Worm (Caenorhabditis elegans): ENCODE results near the gene rpn-13.

The rpn-13 gene

DNA sequence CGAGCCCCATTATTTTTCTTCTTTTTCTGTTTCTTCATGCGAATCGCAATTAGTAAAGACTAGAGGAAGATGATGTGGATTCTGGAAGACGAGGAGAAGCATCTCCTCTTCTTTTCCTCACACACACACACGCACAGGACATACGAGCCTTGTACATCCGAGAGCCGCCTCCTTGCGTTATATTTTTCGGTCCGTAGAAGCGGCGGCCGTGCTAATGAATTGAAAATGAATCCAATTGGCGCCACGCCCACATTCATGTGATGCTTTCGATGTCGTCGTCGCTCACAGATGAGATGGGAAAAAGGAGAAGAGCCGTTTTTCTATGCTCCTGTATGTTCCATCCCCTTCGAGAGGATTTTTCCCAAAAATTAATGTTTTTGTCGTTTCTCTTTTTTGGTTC, 9.7 kb upstream of the rpn-13 start:
- TF ChIP-seq zfh-2 (GFP tag; conservative IDR thresholded peaks at IDR 0.05) (0 out of 2 replicates have a peak, but pooled peaks have one; percentile 19), lin-54 (GFP tag; optimal IDR thresholded peaks at IDR 0.05) (no peak)

ce11 chrIII:6350424-6350823, 8.7 kb upstream of the rpn-13 start:
- TF ChIP-seq ekl-4 (GFP tag; IDR thresholded peaks at IDR 0.05): no peak
- TF ChIP-seq dpff-1 (tag; optimal IDR thresholded peaks at IDR 0.05): no peak
- TF ChIP-seq F39B2.1 (GFP tag; IDR thresholded peaks at IDR 0.05): no peak
- no peak for TF ChIP-seq snpc-3.4 (tag; optimal IDR thresholded peaks at IDR 0.05)
- TF ChIP-seq mcd-1 (GFP tag; IDR thresholded peaks at IDR 0.05): no peak
- no peak for TF ChIP-seq snpc-1.1 (tag; optimal IDR thresholded peaks at IDR 0.05; ENCODE audit: insufficient read depth)
- no peak for TF ChIP-seq nhr-27 (tag; optimal IDR thresholded peaks at IDR 0.05)
- TF ChIP-seq sptf-2 (GFP tag; optimal IDR thresholded peaks at IDR 0.05): no peak
- no peak for TF ChIP-seq nfya-1 (tag; optimal IDR thresholded peaks at IDR 0.05; ENCODE audit: borderline replicate concordance, insufficient read depth)
- no peak for TF ChIP-seq ceh-40 (GFP tag; IDR thresholded peaks at IDR 0.05)
- no peak for TF ChIP-seq ztf-26 (tag; optimal IDR thresholded peaks at IDR 0.05)
- TF ChIP-seq madf-3 (GFP tag; IDR thresholded peaks at IDR 0.05): no peak
- TF ChIP-seq snpc-4 (GFP tag; optimal IDR thresholded peaks at IDR 0.05): no peak
- no peak for TF ChIP-seq snpc-4 (tag; optimal IDR thresholded peaks at IDR 0.05)
- no peak for TF ChIP-seq attf-5 (GFP tag; optimal IDR thresholded peaks at IDR 0.05)
- no peak for TF ChIP-seq madf-6 (GFP tag; IDR thresholded peaks at IDR 0.05)
- no peak for TF ChIP-seq athp-1 (tag; optimal IDR thresholded peaks at IDR 0.05)

- TF ChIP-seq K12H6.12 (tag; optimal IDR thresholded peaks at IDR 0.05): no peak
- TF ChIP-seq pbrm-1 (GFP tag; IDR thresholded peaks at IDR 0.05): 0 out of 2 replicates have a peak, but pooled peaks have one; percentile 15
- TF ChIP-seq him-1 (tag; optimal IDR thresholded peaks at IDR 0.05): no peak
- TF ChIP-seq chd-7 (tag; optimal IDR thresholded peaks at IDR 0.05): peak; percentile 52
- TF ChIP-seq nhr-80 (tag; optimal IDR thresholded peaks at IDR 0.05): no peak
- TF ChIP-seq pha-4 (tag; optimal IDR thresholded peaks at IDR 0.05): no peak
- TF ChIP-seq hsf-1 (GFP tag; IDR thresholded peaks at IDR 0.05): 0 out of 2 replicates have a peak, but pooled peaks have one; percentile 38
- peak; percentile 75 for TF ChIP-seq atf-7 (tag; optimal IDR thresholded peaks at IDR 0.05)
- TF ChIP-seq ceh-40 (GFP tag; IDR thresholded peaks at IDR 0.05): no peak
- no peak for TF ChIP-seq cebp-1 (GFP tag; IDR thresholded peaks at IDR 0.05)
- TF ChIP-seq cebp-1 (tag; optimal IDR thresholded peaks at IDR 0.05): peak; percentile 30
- peak; percentile 34; the same call in 1 of the 2 replicates for TF ChIP-seq madf-6 (GFP tag; IDR thresholded peaks at IDR 0.05)
- no peak for TF ChIP-seq attf-5 (GFP tag; optimal IDR thresholded peaks at IDR 0.05)
- TF ChIP-seq hmg-20 (GFP tag; IDR thresholded peaks at IDR 0.05): no peak
- no peak for TF ChIP-seq lsl-1 (GFP tag; optimal IDR thresholded peaks at IDR 0.05)
- TF ChIP-seq F10E7.11 (tag; optimal IDR thresholded peaks at IDR 0.05): peak; percentile 27
- peak; percentile 57 for TF ChIP-seq ceh-27 (GFP tag; optimal IDR thresholded peaks at IDR 0.05)
- TF ChIP-seq C06A6.2 (GFP tag; conservative IDR thresholded peaks at IDR 0.05): no peak
- TF ChIP-seq rpc-1 (optimal IDR thresholded peaks at IDR 0.05): no peak
- no peak for TF ChIP-seq rpc-1 (tag; optimal IDR thresholded peaks at IDR 0.05)
- no peak for TF ChIP-seq sptf-2 (GFP tag; optimal IDR thresholded peaks at IDR 0.05)
- peak in 1 of 3 experiments; percentile 11 for TF ChIP-seq lin-35 (GFP tag; optimal IDR thresholded peaks at IDR 0.05)
- peak; percentile 42; the same call in 1 of the 2 replicates for TF ChIP-seq zfh-2 (GFP tag; conservative IDR thresholded peaks at IDR 0.05)
- no peak for TF ChIP-seq egrh-3 (GFP tag; IDR thresholded peaks at IDR 0.05)
- no peak for TF ChIP-seq fkh-3 (tag; optimal IDR thresholded peaks at IDR 0.05)
- no peak for TF ChIP-seq F23B12.7 (tag; optimal IDR thresholded peaks at IDR 0.05; ENCODE audit: insufficient read depth)
- TF ChIP-seq lin-40 (tag; optimal IDR thresholded peaks at IDR 0.05): peak; percentile 26
Measured at ce11 chrIII:6348578-6348977, 6.8 kb upstream of the rpn-13 start.

Data from whole organism, young adult.